Fruit fly (Drosophila melanogaster): Measurements from ENCODE around the gene CG16888.

The CG16888 gene

dm6 chr2L:13827557-13827956 is 14.5 kb upstream of the CG16888 start, which contains the start of gene PolG1 (continued):
- 0 out of 2 replicates have a peak, but pooled peaks have one; percentile 8 for TF ChIP-seq amos (GFP tag; IDR thresholded peaks at IDR 0.05; ENCODE audit: partially characterized antibody)
- TF ChIP-seq Dll (GFP tag; IDR thresholded peaks at IDR 0.05; ENCODE audit: partially characterized antibody): no peak
- peak; percentile 38 for TF ChIP-seq Dp (GFP tag; optimal IDR thresholded peaks at IDR 0.05)
- no peak for TF ChIP-seq CG1603 (tag; optimal IDR thresholded peaks at IDR 0.05)
- TF ChIP-seq Hsf (GFP tag; optimal IDR thresholded peaks at IDR 0.05): no peak
- TF ChIP-seq E2f2 (GFP tag; IDR thresholded peaks at IDR 0.05): peak; percentile 31
- TF ChIP-seq CG4617 (GFP tag; optimal IDR thresholded peaks at IDR 0.05; ENCODE audit: borderline replicate concordance): peak; percentile 22
- TF ChIP-seq CG10543 (GFP tag; optimal IDR thresholded peaks at IDR 0.05): no peak
- TF ChIP-seq CG12744 (GFP tag; optimal IDR thresholded peaks at IDR 0.05): no peak
- TF ChIP-seq Hand (GFP tag; optimal IDR thresholded peaks at IDR 0.05): no peak
- no peak for TF ChIP-seq CG2889 (GFP tag; IDR thresholded peaks at IDR 0.05)
- TF ChIP-seq pb (GFP tag; optimal IDR thresholded peaks at IDR 0.05): no peak
- TF ChIP-seq sima (GFP tag; optimal IDR thresholded peaks at IDR 0.05): no peak
- TF ChIP-seq Myb (GFP tag; optimal IDR thresholded peaks at IDR 0.05): peak; percentile 81
- no peak for TF ChIP-seq wdn (GFP tag; IDR thresholded peaks at IDR 0.05)
- no peak for TF ChIP-seq ab (GFP tag; optimal IDR thresholded peaks at IDR 0.05)
- TF ChIP-seq MBD-R2 (GFP tag; IDR thresholded peaks at IDR 0.05): peak; percentile 58
- TF ChIP-seq Ets65A (GFP tag): no peak
- TF ChIP-seq CG13287 (GFP tag; IDR thresholded peaks at IDR 0.05; ENCODE audit: partially characterized antibody): peak; percentile 28; the same call in 1 of the 2 replicates
- TF ChIP-seq en (GFP tag; optimal IDR thresholded peaks at IDR 0.05): no peak
- no peak for TF ChIP-seq sim (GFP tag; IDR thresholded peaks at IDR 0.05)
- TF ChIP-seq Scr (GFP tag; IDR thresholded peaks at IDR 0.05; ENCODE audit: partially characterized antibody): no peak
- TF ChIP-seq CG34224 (GFP tag; IDR thresholded peaks at IDR 0.05; ENCODE audit: partially characterized antibody): peak; percentile 20; the same call in 1 of the 3 replicates
- no peak for TF ChIP-seq Eip74EF (GFP tag; optimal IDR thresholded peaks at IDR 0.05)
- no peak for TF ChIP-seq fu2 (GFP tag; optimal IDR thresholded peaks at IDR 0.05)
- TF ChIP-seq bcd (GFP tag; optimal IDR thresholded peaks at IDR 0.05): no peak

dm6 chr2L:13820948-13821347 is 7.9 kb upstream of the CG16888 start, which contains the start of gene b:
Gene b (plus strand): TSS chr2L:13821248.
- TF ChIP-seq gro (GFP tag; optimal IDR thresholded peaks at IDR 0.05): no peak
- no peak for TF ChIP-seq lov (optimal IDR thresholded peaks at IDR 0.05)
- TF ChIP-seq lov (GFP tag; IDR thresholded peaks at IDR 0.05): no peak
- TF ChIP-seq CG32767 (GFP tag; IDR thresholded peaks at IDR 0.05): no peak
- no peak for TF ChIP-seq Atf3 (GFP tag; optimal IDR thresholded peaks at IDR 0.05)
- TF ChIP-seq salm (tag; optimal IDR thresholded peaks at IDR 0.05): no peak
- TF ChIP-seq twi (tag; optimal IDR thresholded peaks at IDR 0.05): no peak
- no peak for TF ChIP-seq CG4328 (GFP tag; optimal IDR thresholded peaks at IDR 0.05)
- no peak for TF ChIP-seq Fer3 (tag; optimal IDR thresholded peaks at IDR 0.05)
- no peak for TF ChIP-seq fd64A (GFP tag; optimal IDR thresholded peaks at IDR 0.05)
- TF ChIP-seq chif (GFP tag; optimal IDR thresholded peaks at IDR 0.05): no peak
- TF ChIP-seq CG13296 (GFP tag; optimal IDR thresholded peaks at IDR 0.05): no peak

- TF ChIP-seq CG1792 (GFP tag; optimal IDR thresholded peaks at IDR 0.05) (no peak), Atf6 (GFP tag; IDR thresholded peaks at IDR 0.05) (no peak), CG16815 (GFP tag; optimal IDR thresholded peaks at IDR 0.05) (no peak), crol (GFP tag; IDR thresholded peaks at IDR 0.05) (0 out of 2 replicates have a peak, but pooled peaks have one; percentile 20)
Measured at dm6 chr2L:13820176-13820575, 7.1 kb upstream of the CG16888 start.

All from whole organism, embryonic.